Worm (Caenorhabditis elegans) whole organism, L4/young adult: ENCODE results near the gene cyp-13A5.

ENCODE experiments used
- W03F9.2 ChIP-seq: fragments of 150-350 bp; optimal IDR thresholded peaks from 2 replicates; lab custom pipeline; 2014; ENCODE audit warnings: missing biosample characterization, missing genetic modification characterization
- dao-5 ChIP-seq: sonication (generic microtip); optimal IDR thresholded peaks from 2 replicates; lab custom pipeline; 2016; ENCODE audit warnings: missing genotype, missing genetic modification characterization, moderate library complexity, missing compliant biosample characterization
- him-1 ChIP-seq: sonication (generic microtip); optimal IDR thresholded peaks from 2 replicates; lab custom pipeline; 2016; ENCODE audit warnings: missing genotype, missing genetic modification reagents, missing genetic modification characterization, missing compliant biosample characterization

cyp-13A5 gene

ce11 chrII:9800251-9800650 is at the start of gene cyp-13A5:
TSS of gene cyp-13A5 (minus strand) at chrII:9800362.
- no peak for TF ChIP-seq him-1 (tag; lab: Kevin White, UChicago)

- TF ChIP-seq W03F9.2 (tag; lab: Kevin White, UChicago) (no peak), him-1 (tag; lab: Kevin White, UChicago) (no peak)
These were observed 49.3 kb upstream of the cyp-13A5 start, which contains the start of gene old-2 for ce11 chrII:9849497-9849896. TSS of gene old-2 (minus strand) at chrII:9849597.

- TF ChIP-seq him-1 (tag; lab: Kevin White, UChicago) = no peak
- TF ChIP-seq W03F9.2 (tag; lab: Kevin White, UChicago) = no peak
- TF ChIP-seq dao-5 (tag; lab: Kevin White, UChicago) = no peak
These were observed 45.1 kb upstream of the cyp-13A5 start, which contains the start of gene chil-9 for ce11 chrII:9845239-9845638. TSS of gene chil-9 (minus strand) at chrII:9845339.

ce11 chrII:9841985-9842505 is 41.9 kb upstream of the cyp-13A5 start, which contains the start of gene rnh-1.2:
TSS of gene rnh-1.2 (minus strand) at chrII:9842035.
- TF ChIP-seq W03F9.2 (tag; lab: Kevin White, UChicago) (no peak), him-1 (tag; lab: Kevin White, UChicago) (no peak), dao-5 (tag; lab: Kevin White, UChicago) (no peak)

ce11 chrII:9840313-9840712 is 40.2 kb upstream of the cyp-13A5 start, which contains the start of gene ZK938.11:
TSS of gene ZK938.11 (minus strand) at chrII:9840413.
- TF ChIP-seq him-1 (tag; lab: Kevin White, UChicago) = no peak

ce11 chrII:9838260-9838935 is 38.2 kb upstream of the cyp-13A5 start, which contains the start of gene arrd-4:
TSS of gene arrd-4 (minus strand) at chrII:9838310.
- TF ChIP-seq W03F9.2 (tag; lab: Kevin White, UChicago) (no peak), him-1 (tag; lab: Kevin White, UChicago) (no peak), dao-5 (tag; lab: Kevin White, UChicago) (no peak)

ce11 chrII:9835958-9836357 is 35.8 kb upstream of the cyp-13A5 start:
- no peak for TF ChIP-seq him-1 (tag; lab: Kevin White, UChicago)
- no peak for TF ChIP-seq W03F9.2 (tag; lab: Kevin White, UChicago)
- no peak for TF ChIP-seq dao-5 (tag; lab: Kevin White, UChicago)

- TF ChIP-seq dao-5 (tag; lab: Kevin White, UChicago) = no peak
- no peak for TF ChIP-seq him-1 (tag; lab: Kevin White, UChicago)
- TF ChIP-seq W03F9.2 (tag; lab: Kevin White, UChicago) = no peak
These were observed 34.8 kb upstream of the cyp-13A5 start, which contains the start of gene arrd-5 for ce11 chrII:9834921-9835320. TSS of gene arrd-5 (plus strand) at chrII:9835221.

- TF ChIP-seq W03F9.2 (tag; lab: Kevin White, UChicago) (no peak), him-1 (tag; lab: Kevin White, UChicago) (no peak), dao-5 (tag; lab: Kevin White, UChicago) (no peak)
These were observed 33.7 kb upstream of the cyp-13A5 start, which contains the start of gene ZK938.3 for ce11 chrII:9833855-9834254. TSS of gene ZK938.3 (minus strand) at chrII:9833955.

ce11 chrII:9831033-9831432 is 30.9 kb upstream of the cyp-13A5 start, which contains the start of gene ZK938.12:
TSS of gene ZK938.12 (plus strand) at chrII:9831333.
- TF ChIP-seq dao-5 (tag; lab: Kevin White, UChicago) = no peak
- TF ChIP-seq W03F9.2 (tag; lab: Kevin White, UChicago) = no peak
- TF ChIP-seq him-1 (tag; lab: Kevin White, UChicago) = no peak

- TF ChIP-seq him-1 (tag; lab: Kevin White, UChicago) (no peak), dao-5 (tag; lab: Kevin White, UChicago) (no peak), W03F9.2 (tag; lab: Kevin White, UChicago) (no peak)
These were observed 28.9 kb upstream of the cyp-13A5 start, which contains the start of gene ZK938.1 for ce11 chrII:9829108-9829507. TSS of gene ZK938.1 (plus strand) at chrII:9829408.

- TF ChIP-seq dao-5 (tag; lab: Kevin White, UChicago) = no peak
- no peak for TF ChIP-seq him-1 (tag; lab: Kevin White, UChicago)
These were observed 28.3 kb upstream of the cyp-13A5 start for ce11 chrII:9828502-9828901.

ce11 chrII:9827852-9828251 is 27.7 kb upstream of the cyp-13A5 start, which contains the start of gene eyg-1:
TSS of gene eyg-1 (minus strand) at chrII:9827952.
- TF ChIP-seq dao-5 (tag; lab: Kevin White, UChicago) (no peak), him-1 (tag; lab: Kevin White, UChicago) (no peak), W03F9.2 (tag; lab: Kevin White, UChicago) (no peak)

ce11 chrII:9826946-9827345 is 26.8 kb upstream of the cyp-13A5 start:
- TF ChIP-seq W03F9.2 (tag; lab: Kevin White, UChicago) (no peak), him-1 (tag; lab: Kevin White, UChicago) (no peak), dao-5 (tag; lab: Kevin White, UChicago) (no peak)
